Worm (Caenorhabditis elegans) whole organism, midembryonic: Measurements from ENCODE around the gene oxy-4.

Source experiments
- cog-1 ChIP-seq: sonication (generic microtip); optimal IDR thresholded peaks from 2 replicates; lab custom pipeline; 2016; ENCODE audit warnings: missing genetic modification characterization, missing compliant biosample characterization
- flt-1 ChIP-seq: fragments of 200-800 bp; sonication (Bioruptor generic); IDR thresholded peaks from 2 replicates; pipeline ENCODE4 v1.3.6; 2022; ENCODE audit warnings: missing genetic modification characterization, missing compliant biosample characterization
- klf-2 ChIP-seq: fragments of 200-800 bp; sonication (Bioruptor generic); conservative IDR thresholded peaks from 2 replicates; pipeline ENCODE4 v1.3.6; 2022; ENCODE audit warnings: missing genetic modification reagents, missing genetic modification characterization, missing compliant biosample characterization
- med-1 ChIP-seq: sonication (generic microtip); optimal IDR thresholded peaks from 2 replicates; lab custom pipeline; 2017; ENCODE audit warnings: missing genetic modification characterization, mild to moderate bottlenecking, missing compliant biosample characterization, antibody characterized with exemption, missing genetic modification reagents; ENCODE audit not compliant: insufficient read depth
- ref-1 ChIP-seq: fragments of 200-800 bp; sonication (Bioruptor generic); conservative IDR thresholded peaks from 2 replicates; pipeline ENCODE4 v1.3.6; 2022; ENCODE audit warnings: missing genetic modification reagents, missing genetic modification characterization, missing compliant biosample characterization
- tab-1 ChIP-seq: fragments of 200-800 bp; sonication (Bioruptor generic); IDR thresholded peaks from 2 replicates; pipeline ENCODE4 v1.3.6; 2022; ENCODE audit warnings: missing genetic modification characterization, missing compliant biosample characterization
- ztf-23 ChIP-seq: fragments of 200-800 bp; sonication (Bioruptor generic); IDR thresholded peaks from 2 replicates; pipeline ENCODE4 v1.3.6; 2022; ENCODE audit warnings: missing genetic modification reagents, missing genetic modification characterization, missing compliant biosample characterization

DNA sequence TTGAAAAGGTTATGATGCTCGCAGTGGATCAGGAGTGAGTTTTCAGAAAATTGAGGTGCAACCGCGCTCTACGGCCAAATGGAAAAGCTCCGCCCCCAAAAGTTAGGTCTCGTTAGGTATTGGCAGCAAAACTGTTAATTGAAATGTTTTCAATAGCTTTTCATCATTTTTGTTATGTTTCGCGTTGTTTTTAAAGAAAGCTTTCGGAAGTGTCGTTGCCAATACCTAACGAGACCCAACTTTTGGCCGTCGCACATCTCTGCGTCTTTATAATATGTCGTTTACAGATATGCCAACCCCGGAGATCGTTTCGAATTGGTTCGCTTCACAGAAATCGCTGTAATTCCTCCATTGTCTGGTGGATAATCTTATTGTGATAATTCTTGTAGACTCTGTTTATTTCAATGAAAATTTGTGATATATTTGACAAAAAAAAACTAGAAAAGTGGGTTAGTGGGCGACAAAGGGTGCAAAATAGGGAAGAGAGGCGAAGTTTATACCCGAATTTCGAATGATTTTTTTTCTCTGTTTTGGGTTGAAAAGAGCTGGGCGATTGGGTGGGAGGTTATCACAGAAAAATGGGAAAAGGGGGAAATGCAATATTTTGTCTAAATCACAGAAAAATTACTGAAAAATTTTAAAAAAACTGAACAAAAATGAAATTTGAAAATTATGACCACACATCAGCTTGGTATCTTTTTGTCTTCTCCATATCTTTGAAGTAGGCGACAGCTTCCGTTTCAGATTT lies 37.9 kb upstream of the oxy-4 start:
- TF ChIP-seq med-1 (GFP tag; lab: Kevin White, UChicago) = no peak
- no peak for TF ChIP-seq ref-1 (GFP tag; lab: Robert Waterston, UW)
- no peak for TF ChIP-seq cog-1
- TF ChIP-seq flt-1 (GFP tag; lab: Robert Waterston, UW) = no peak
- TF ChIP-seq ztf-23 (GFP tag; lab: Robert Waterston, UW) = no peak
- no peak for TF ChIP-seq klf-2 (GFP tag; lab: Robert Waterston, UW)
- TF ChIP-seq tab-1 (GFP tag; lab: Robert Waterston, UW) = no peak
